Fruit fly (Drosophila melanogaster) Kc167 (cell line): ENCODE measurements around the gene js.

Experiments used
- h ChIP-seq: fragments of >200 bp; optimal IDR thresholded peaks from 3 replicates; lab custom pipeline; 2018; ENCODE audit warnings: missing external identifiers
- psq ChIP-seq: fragments of >200 bp; optimal IDR thresholded peaks from 2 replicates; lab custom pipeline; 2017; ENCODE audit warnings: missing external identifiers
- ttk ChIP-seq: sonication (Bioruptor generic); optimal IDR thresholded peaks from 2 replicates; lab custom pipeline; 2017; ENCODE audit warnings: missing external identifiers

- TF ChIP-seq ttk (lab: Kevin White, UChicago), result no peak
- TF ChIP-seq h (lab: Kevin White, UChicago), result no peak
- TF ChIP-seq psq, result no peak
These were observed 38.5 kb upstream of the js start for dm6 chr3R:16406618-16407017.
